Fruit fly (Drosophila melanogaster) whole organism, embryonic: ENCODE results near the gene CG15894.

Source experiments
- Atf3 ChIP-seq: fragments of 200-800 bp; sonication (Bioruptor generic); optimal IDR thresholded peaks from 3 replicates; lab custom pipeline; 2016; ENCODE audit warnings: missing biosample characterization, missing genetic modification characterization
- Bdp1 ChIP-seq: fragments of 200-800 bp; sonication (Bioruptor generic); optimal IDR thresholded peaks from 3 replicates; lab custom pipeline; 2016; ENCODE audit warnings: missing biosample characterization, missing genetic modification characterization
- Blimp-1 ChIP-seq: fragments of 200-800 bp; sonication (Bioruptor generic); optimal IDR thresholded peaks from 3 replicates; lab custom pipeline; 2018; ENCODE audit warnings: missing biosample characterization, missing genetic modification characterization, mild to moderate bottlenecking, moderate library complexity, missing genetic modification reagents
- CG11085 ChIP-seq: fragments of 200-800 bp; sonication (Bioruptor generic); IDR thresholded peaks from 2 replicates; pipeline ENCODE4 v1.3.6; 2022; ENCODE audit warnings: missing biosample characterization, missing genetic modification characterization
- CG1233 ChIP-seq: fragments of 200-800 bp; sonication (Bioruptor generic); optimal IDR thresholded peaks from 4 replicates; lab custom pipeline; 2018; ENCODE audit warnings: missing biosample characterization, mild to moderate bottlenecking, missing genetic modification characterization
- CG12769 ChIP-seq: fragments of 200-800 bp; sonication (Bioruptor generic); optimal IDR thresholded peaks from 2 replicates; lab custom pipeline; 2019; ENCODE audit warnings: missing biosample characterization, mild to moderate bottlenecking, missing genetic modification characterization, moderate library complexity
- CG14860 ChIP-seq: fragments of 200-800 bp; sonication (Bioruptor generic); IDR thresholded peaks from 3 replicates; pipeline ENCODE4 v1.3.6; 2022; ENCODE audit warnings: missing biosample characterization, missing genetic modification characterization; ENCODE audit not compliant: partially characterized antibody
- CG1792 ChIP-seq: fragments of 200-800 bp; sonication (Bioruptor generic); optimal IDR thresholded peaks from 2 replicates; lab custom pipeline; 2016; ENCODE audit warnings: missing biosample characterization, missing genetic modification characterization
- CG2712 ChIP-seq: fragments of 200-800 bp; optimal IDR thresholded peaks from 3 replicates; lab custom pipeline; 2019; ENCODE audit warnings: missing biosample characterization, mild to moderate bottlenecking, missing genetic modification characterization, moderate library complexity
- CG2875 ChIP-seq: fragments of 200-800 bp; sonication (Bioruptor generic); optimal IDR thresholded peaks from 2 replicates; lab custom pipeline; 2017; ENCODE audit warnings: missing biosample characterization, mild to moderate bottlenecking, missing genetic modification characterization, missing genetic modification reagents
- CG31441 ChIP-seq: fragments of 200-800 bp; sonication (Bioruptor generic); IDR thresholded peaks from 2 replicates; pipeline ENCODE4 v1.3.6; 2022; ENCODE audit warnings: missing biosample characterization, missing genetic modification characterization
- CG34376 ChIP-seq: fragments of 200-800 bp; sonication (Bioruptor generic); optimal IDR thresholded peaks from 2 replicates; lab custom pipeline; 2018; ENCODE audit warnings: missing biosample characterization, mild to moderate bottlenecking, missing genetic modification characterization
- CG4730 ChIP-seq: fragments of 200-800 bp; sonication (Bioruptor generic); IDR thresholded peaks from 2 replicates; pipeline ENCODE4 v1.3.6; 2022; ENCODE audit warnings: missing biosample characterization, missing genetic modification characterization
- CG8089 ChIP-seq: fragments of 200-800 bp; sonication (Bioruptor generic); optimal IDR thresholded peaks from 3 replicates; lab custom pipeline; 2016; ENCODE audit warnings: missing biosample characterization, missing genetic modification characterization
- CG9876 ChIP-seq: fragments of 200-800 bp; sonication (Bioruptor generic); optimal IDR thresholded peaks from 2 replicates; lab custom pipeline; 2016; ENCODE audit warnings: missing biosample characterization, missing genetic modification characterization
- CHES-1-like ChIP-seq: fragments of 200-800 bp; sonication (Bioruptor generic); optimal IDR thresholded peaks from 2 replicates; lab custom pipeline; 2016; ENCODE audit warnings: missing biosample characterization, missing genetic modification characterization
- Drgx ChIP-seq: fragments of 200-800 bp; sonication (Bioruptor generic); IDR thresholded peaks from 2 replicates; pipeline ENCODE4 v1.3.6; 2022; ENCODE audit warnings: missing biosample characterization, missing genetic modification characterization
- E2f1 ChIP-seq: fragments of 200-800 bp; sonication (Bioruptor generic); IDR thresholded peaks from 2 replicates; pipeline ENCODE4 v1.3.6; 2022; ENCODE audit warnings: missing biosample characterization, missing genetic modification characterization
- Elba2 ChIP-seq: fragments of 200-800 bp; sonication (Bioruptor generic); optimal IDR thresholded peaks from 3 replicates; lab custom pipeline; 2016; ENCODE audit warnings: missing biosample characterization, missing genetic modification characterization
- Gsc ChIP-seq: fragments of 200-800 bp; sonication (Bioruptor generic); IDR thresholded peaks from 2 replicates; pipeline ENCODE4 v1.3.6; 2022; ENCODE audit warnings: missing biosample characterization, missing genetic modification characterization
- HLH4C ChIP-seq: fragments of 200-800 bp; sonication (Bioruptor generic); IDR thresholded peaks from 3 replicates; pipeline ENCODE4 v1.3.6; 2022; ENCODE audit warnings: missing biosample characterization, missing genetic modification characterization; ENCODE audit not compliant: partially characterized antibody
- Lpt ChIP-seq: fragments of >200 bp; optimal IDR thresholded peaks from 2 replicates; lab custom pipeline; 2018; ENCODE audit warnings: missing biosample characterization, missing genetic modification characterization
- NC2β ChIP-seq: fragments of 200-800 bp; sonication (Bioruptor generic); optimal IDR thresholded peaks from 2 replicates; lab custom pipeline; 2016; ENCODE audit warnings: missing biosample characterization, missing genetic modification characterization
- Nf-YA ChIP-seq: fragments of 200-800 bp; sonication (Bioruptor generic); IDR thresholded peaks from 2 replicates; pipeline ENCODE4 v1.3.6; 2022; ENCODE audit warnings: missing biosample characterization, missing genetic modification characterization
- Oaz ChIP-seq: fragments of 200-800 bp; sonication (Bioruptor generic); IDR thresholded peaks from 2 replicates; pipeline ENCODE4 v1.3.6; 2022; ENCODE audit warnings: missing biosample characterization, missing genetic modification characterization
- Optix ChIP-seq: fragments of 200-800 bp; sonication (Bioruptor generic); IDR thresholded peaks from 3 replicates; pipeline ENCODE4 v1.3.6; 2022; ENCODE audit warnings: missing biosample characterization, missing genetic modification characterization
- Ptx1 ChIP-seq: fragments of 200-800 bp; sonication (Bioruptor generic); IDR thresholded peaks from 2 replicates; pipeline ENCODE4 v1.3.6; 2022; ENCODE audit warnings: missing biosample characterization, missing genetic modification characterization
- Ravus ChIP-seq: fragments of 200-800 bp; sonication (Bioruptor generic); IDR thresholded peaks from 2 replicates; pipeline ENCODE4 v1.3.6; 2022; ENCODE audit warnings: missing biosample characterization, missing genetic modification characterization
- Spps ChIP-seq: fragments of 200-800 bp; sonication (Bioruptor generic); optimal IDR thresholded peaks from 2 replicates; lab custom pipeline; 2018; ENCODE audit warnings: missing biosample characterization, mild to moderate bottlenecking, missing genetic modification characterization
- Xbp1 ChIP-seq: fragments of 200-800 bp; sonication (Bioruptor generic); optimal IDR thresholded peaks from 3 replicates; lab custom pipeline; 2016; ENCODE audit warnings: missing biosample characterization, mild to moderate bottlenecking, missing genetic modification characterization
- ash1 ChIP-seq: fragments of 200-800 bp; sonication (Bioruptor generic); optimal IDR thresholded peaks from 2 replicates; lab custom pipeline; 2018; ENCODE audit warnings: missing biosample characterization, mild to moderate bottlenecking, missing genetic modification characterization
- dati ChIP-seq: fragments of 200-800 bp; sonication (Bioruptor generic); IDR thresholded peaks from 2 replicates; pipeline ENCODE4 v1.3.6; 2022; ENCODE audit warnings: missing biosample characterization, missing genetic modification characterization
- disco-r ChIP-seq: fragments of 200-800 bp; sonication (Bioruptor generic); optimal IDR thresholded peaks from 2 replicates; lab custom pipeline; 2016; ENCODE audit warnings: missing biosample characterization, missing genetic modification characterization
- dmrt11E ChIP-seq: fragments of 200-800 bp; sonication (Bioruptor generic); optimal IDR thresholded peaks from 3 replicates; lab custom pipeline; 2018; ENCODE audit warnings: missing biosample characterization, mild to moderate bottlenecking, missing genetic modification characterization, moderate library complexity
- dpn ChIP-seq, 2 experiments: fragments of 200-800 bp; sonication (Bioruptor generic); optimal IDR thresholded peaks; 3 replicates each; lab custom pipeline; 2016; ENCODE audit warnings: missing biosample characterization in 2 of 2, missing genetic modification characterization in 2 of 2
- emc ChIP-seq: fragments of 200-800 bp; sonication (Bioruptor generic); optimal IDR thresholded peaks from 2 replicates; lab custom pipeline; 2016; ENCODE audit warnings: missing biosample characterization, missing genetic modification characterization
- fru ChIP-seq: fragments of >200 bp; optimal IDR thresholded peaks from 2 replicates; lab custom pipeline; 2017
- ftz-f1 ChIP-seq: fragments of 200-800 bp; sonication (Bioruptor generic); optimal IDR thresholded peaks from 2 replicates; lab custom pipeline; 2016; ENCODE audit warnings: missing biosample characterization, missing genetic modification characterization
- ham ChIP-seq: fragments of 200-800 bp; sonication (Bioruptor generic); IDR thresholded peaks from 2 replicates; pipeline ENCODE4 v1.3.6; 2022; ENCODE audit warnings: missing biosample characterization, missing genetic modification characterization
- hkb ChIP-seq, 2 experiments: fragments of 200-800 bp in 1 of 2; fragments of >200 bp in 1 of 2; sonication (Bioruptor generic) in 1 of 2; IDR thresholded peaks in 1 of 2; optimal IDR thresholded peaks in 1 of 2; 2 replicates each; pipeline versions ENCODE4 v1.3.6 to Lab custom; 2017 to 2022; ENCODE audit warnings: missing biosample characterization in 1 of 2, missing genetic modification characterization in 1 of 2
- inv ChIP-seq: fragments of 200-800 bp; sonication (Bioruptor generic); IDR thresholded peaks from 2 replicates; pipeline ENCODE4 v1.3.6; 2022; ENCODE audit warnings: missing biosample characterization, missing genetic modification characterization; ENCODE audit not compliant: partially characterized antibody
- kay ChIP-seq: fragments of 200-800 bp; sonication (Bioruptor generic); optimal IDR thresholded peaks from 2 replicates; lab custom pipeline; 2016; ENCODE audit warnings: missing biosample characterization, missing genetic modification characterization
- lola ChIP-seq, 3 experiments: fragments of >200 bp in 2 of 3; fragments of 200-800 bp in 1 of 3; sonication (Bioruptor generic) in 1 of 3; optimal IDR thresholded peaks; 2 replicates each; lab custom pipeline; 2017 to 2019; ENCODE audit warnings: missing biosample characterization in 3 of 3, missing genetic modification characterization in 3 of 3, mild to moderate bottlenecking in 1 of 3, moderate library complexity in 1 of 3
- onecut ChIP-seq: fragments of 200-800 bp; sonication (Bioruptor generic); IDR thresholded peaks from 2 replicates; pipeline ENCODE4 v1.3.6; 2022; ENCODE audit warnings: missing biosample characterization, missing genetic modification characterization
- pnt ChIP-seq: fragments of 200-800 bp; sonication (Bioruptor generic); optimal IDR thresholded peaks from 3 replicates; lab custom pipeline; 2016; ENCODE audit warnings: missing biosample characterization, missing genetic modification characterization
- schlank ChIP-seq: fragments of 200-800 bp; sonication (Bioruptor generic); optimal IDR thresholded peaks from 2 replicates; lab custom pipeline; 2018; ENCODE audit warnings: missing biosample characterization, mild to moderate bottlenecking, missing genetic modification characterization
- sens-2 ChIP-seq: fragments of 200-800 bp; sonication (Bioruptor generic); IDR thresholded peaks from 2 replicates; pipeline ENCODE4 v1.3.6; 2022; ENCODE audit warnings: missing biosample characterization, missing genetic modification characterization
- seq ChIP-seq: fragments of 200-800 bp; sonication (Bioruptor generic); IDR thresholded peaks from 2 replicates; pipeline ENCODE4 v1.3.6; 2022; ENCODE audit warnings: missing biosample characterization, missing genetic modification characterization
- sim ChIP-seq: fragments of 200-800 bp; sonication (Bioruptor generic); IDR thresholded peaks from 2 replicates; pipeline ENCODE4 v1.3.6; 2022; ENCODE audit warnings: missing biosample characterization, missing genetic modification characterization
- ssp ChIP-seq: fragments of 200-800 bp; sonication (Bioruptor generic); IDR thresholded peaks from 2 replicates; pipeline ENCODE4 v1.3.6; 2022; ENCODE audit warnings: missing biosample characterization, missing genetic modification characterization
- stwl ChIP-seq: fragments of 200-800 bp; sonication (Bioruptor generic); optimal IDR thresholded peaks from 3 replicates; lab custom pipeline; 2018; ENCODE audit warnings: missing biosample characterization, mild to moderate bottlenecking, missing genetic modification characterization, moderate library complexity
- sug ChIP-seq: fragments of 200-800 bp; optimal IDR thresholded peaks from 2 replicates; lab custom pipeline; 2019; ENCODE audit warnings: missing biosample characterization, mild to moderate bottlenecking, missing genetic modification characterization, moderate library complexity
- unpg ChIP-seq: fragments of 200-800 bp; sonication (Bioruptor generic); optimal IDR thresholded peaks from 3 replicates; lab custom pipeline; 2018; ENCODE audit warnings: missing biosample characterization, mild to moderate bottlenecking, missing genetic modification characterization, moderate library complexity

CG15894 gene

DNA sequence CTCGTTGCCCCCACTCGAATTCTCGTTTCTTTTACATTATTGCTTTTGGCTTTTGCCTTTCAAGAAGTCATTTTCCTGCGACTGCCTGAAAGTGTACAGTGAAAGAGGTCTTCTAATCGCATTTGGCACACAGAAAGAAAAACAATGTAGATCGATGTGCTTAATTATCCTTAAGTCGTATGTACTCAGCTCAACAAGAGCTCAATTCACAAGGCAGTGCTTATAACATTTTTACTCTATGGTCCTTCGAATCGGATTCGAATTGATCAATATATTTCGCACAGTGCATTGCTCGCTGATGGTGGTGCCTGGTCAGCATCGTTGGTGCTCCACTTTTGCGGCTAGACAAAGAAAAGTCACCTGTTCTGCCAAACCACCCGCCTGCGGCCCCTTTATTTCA, 1.4 kb downstream of the CG15894 start:
- TF ChIP-seq Atf3 (GFP tag; lab: Kevin White, UChicago) (peak; percentile 19), pnt (GFP tag; lab: Kevin White, UChicago) (no peak), CG2875 (no peak), CG4730 (GFP tag; lab: Robert Waterston, UW) (no peak), Elba2 (GFP tag; lab: Kevin White, UChicago) (no peak), fru (lab: Kevin White, UChicago) (no peak), seq (GFP tag; lab: Robert Waterston, UW) (no peak), Ravus (GFP tag; lab: Robert Waterston, UW) (no peak), Xbp1 (peak; percentile 9), ash1 (no peak), ftz-f1 (GFP tag; lab: Kevin White, UChicago) (no peak), onecut (GFP tag; lab: Robert Waterston, UW) (no peak), CG11085 (GFP tag; lab: Robert Waterston, UW) (no peak), ham (no peak), kay (GFP tag; lab: Kevin White, UChicago) (no peak), Gsc (no peak), stwl (tag; lab: Kevin White, UChicago) (no peak), Oaz (GFP tag; lab: Robert Waterston, UW) (no peak), Nf-YA (GFP tag; lab: Robert Waterston, UW) (no peak), disco-r (GFP tag; lab: Kevin White, UChicago) (no peak), CG8089 (GFP tag; lab: Kevin White, UChicago) (no peak), dmrt11E (no peak), Ptx1 (GFP tag; lab: Robert Waterston, UW) (peak; percentile 25; the same call in 1 of the 2 replicates), CG2712 (tag; lab: Kevin White, UChicago) (no peak), sug (tag; lab: Kevin White, UChicago) (no peak), CG34376 (GFP tag; lab: Kevin White, UChicago) (no peak), dati (no peak), CG12769 (peak; percentile 54), CG31441 (GFP tag; lab: Robert Waterston, UW) (no peak), CG1792 (GFP tag; lab: Kevin White, UChicago) (peak; percentile 8), CG1233 (GFP tag; lab: Kevin White, UChicago) (no peak), sens-2 (GFP tag; lab: Robert Waterston, UW) (no peak), Spps (tag; lab: Kevin White, UChicago) (no peak), HLH4C (GFP tag; lab: Robert Waterston, UW) (no peak), Bdp1 (GFP tag; lab: Kevin White, UChicago) (no peak), CG14860 (GFP tag; lab: Robert Waterston, UW) (no peak), CHES-1-like (GFP tag; lab: Kevin White, UChicago) (no peak), inv (GFP tag; lab: Robert Waterston, UW) (no peak), dpn (GFP tag; optimal IDR thresholded peaks at IDR 0.05; lab: Kevin White, UChicago) (no peak), emc (GFP tag; lab: Kevin White, UChicago) (peak; percentile 19), CG9876 (GFP tag; lab: Kevin White, UChicago) (no peak), E2f1 (GFP tag; lab: Robert Waterston, UW) (no peak), ssp (GFP tag; lab: Robert Waterston, UW) (no peak), Optix (GFP tag; lab: Robert Waterston, UW) (0 out of 3 replicates have a peak, but pooled peaks have one; percentile 19), Lpt (GFP tag; lab: Kevin White, UChicago) (no peak), NC2β (GFP tag; lab: Kevin White, UChicago) (no peak), schlank (tag; lab: Kevin White, UChicago) (no peak), Drgx (GFP tag; lab: Robert Waterston, UW) (no peak), lola (GFP tag; optimal IDR thresholded peaks at IDR 0.05; lab: Kevin White, UChicago) (no peak), sim (GFP tag; lab: Robert Waterston, UW) (no peak), hkb (optimal IDR thresholded peaks at IDR 0.05; lab: Kevin White, UChicago) (no peak), hkb (GFP tag; IDR thresholded peaks at IDR 0.05; lab: Robert Waterston, UW) (no peak), unpg (GFP tag; lab: Kevin White, UChicago) (peak; percentile 19), Blimp-1 (GFP tag; lab: Kevin White, UChicago) (peak; percentile 5)
